Worm (Caenorhabditis elegans) whole organism, young adult: Measurements from ENCODE around the gene B0034.1.
A peak's percentile ranks its signal among the peaks of the same experiment; 100 is the strongest.

Experiments used
- B0019.2 ChIP-seq: fragments of 200-800 bp; sonication (Bioruptor generic); conservative IDR thresholded peaks from 2 replicates; pipeline ENCODE4 v1.3.6; 2022; ENCODE audit warnings: missing genetic modification reagents, missing genetic modification characterization, missing compliant biosample characterization
- C17E4.6 ChIP-seq: fragments of 200-800 bp; sonication (Bioruptor generic); IDR thresholded peaks from 2 replicates; pipeline ENCODE4 v1.3.6; 2022; ENCODE audit warnings: missing genetic modification reagents, missing genetic modification characterization, missing compliant biosample characterization
- D2030.7 ChIP-seq: fragments of 200-800 bp; sonication (Bioruptor generic); IDR thresholded peaks from 2 replicates; pipeline ENCODE4 v1.3.6; 2022; ENCODE audit warnings: missing genetic modification reagents, missing genetic modification characterization, missing compliant biosample characterization
- F10E7.11 ChIP-seq: sonication (generic microtip); optimal IDR thresholded peaks from 2 replicates; lab custom pipeline; 2017; ENCODE audit warnings: mild to moderate bottlenecking, missing genetic modification characterization, moderate library complexity, missing compliant biosample characterization
- F39B2.1 ChIP-seq: fragments of 200-800 bp; sonication (Bioruptor generic); IDR thresholded peaks from 2 replicates; pipeline ENCODE4 v1.3.6; 2022; ENCODE audit warnings: missing genetic modification reagents, missing genetic modification characterization, missing compliant biosample characterization
- F49E8.2 ChIP-seq: sonication (generic microtip); optimal IDR thresholded peaks from 3 replicates; lab custom pipeline; 2017; ENCODE audit warnings: missing genetic modification characterization, mild to moderate bottlenecking, missing compliant biosample characterization, antibody characterized with exemption, moderate library complexity; ENCODE audit not compliant: insufficient read depth
- F55B11.4 ChIP-seq: sonication (generic microtip); optimal IDR thresholded peaks from 2 replicates; lab custom pipeline; 2016; ENCODE audit warnings: missing compliant biosample characterization, missing genetic modification characterization, borderline replicate concordance; ENCODE audit not compliant: insufficient read depth
- F57C9.4 ChIP-seq: sonication (generic microtip); optimal IDR thresholded peaks from 2 replicates; lab custom pipeline; 2017; ENCODE audit warnings: mild to moderate bottlenecking, missing genetic modification characterization, missing compliant biosample characterization
- T26A5.8 ChIP-seq: sonication (generic microtip); optimal IDR thresholded peaks from 2 replicates; lab custom pipeline; 2016; ENCODE audit warnings: missing genetic modification characterization, missing compliant biosample characterization
- Y95B8A.8 ChIP-seq: fragments of 200-800 bp; sonication (Bioruptor generic); IDR thresholded peaks from 2 replicates; pipeline ENCODE4 v1.3.6; 2022; ENCODE audit warnings: missing genetic modification reagents, missing genetic modification characterization, missing compliant biosample characterization
- aptf-2 ChIP-seq: fragments of 200-800 bp; sonication (Bioruptor generic); conservative IDR thresholded peaks from 2 replicates; pipeline ENCODE4 v1.3.6; 2022; ENCODE audit warnings: missing genetic modification reagents, missing genetic modification characterization, missing compliant biosample characterization
- attf-3 ChIP-seq: fragments of 200-800 bp; sonication (Bioruptor generic); conservative IDR thresholded peaks from 2 replicates; pipeline ENCODE4 v1.3.6; 2022; ENCODE audit warnings: missing genetic modification reagents, missing genetic modification characterization, missing compliant biosample characterization
- cebp-1 ChIP-seq, 2 experiments: fragments of 200-800 bp in 1 of 2; sonication (Bioruptor generic) in 1 of 2; sonication (generic microtip) in 1 of 2; IDR thresholded peaks in 1 of 2; optimal IDR thresholded peaks in 1 of 2; 2 replicates each; pipeline versions ENCODE4 v1.3.6 to Lab custom; 2017 to 2022; ENCODE audit warnings: missing compliant biosample characterization in 2 of 2, missing genetic modification characterization in 2 of 2, mild to moderate bottlenecking in 1 of 2, missing genetic modification reagents in 1 of 2, moderate library complexity in 1 of 2
- cebp-2 ChIP-seq: fragments of 200-800 bp; sonication (Bioruptor generic); IDR thresholded peaks from 2 replicates; pipeline ENCODE4 v1.3.6; 2022; ENCODE audit warnings: missing genetic modification characterization, missing compliant biosample characterization
- ceh-40 ChIP-seq: fragments of 200-800 bp; sonication (Bioruptor generic); IDR thresholded peaks from 2 replicates; pipeline ENCODE4 v1.3.6; 2022; ENCODE audit warnings: missing genetic modification characterization, missing compliant biosample characterization
- chd-7 ChIP-seq: sonication (generic microtip); optimal IDR thresholded peaks from 2 replicates; lab custom pipeline; 2016; ENCODE audit warnings: mild to moderate bottlenecking, missing genetic modification characterization, moderate library complexity, missing compliant biosample characterization
- ekl-4 ChIP-seq: fragments of 200-800 bp; sonication (Bioruptor generic); IDR thresholded peaks from 2 replicates; pipeline ENCODE4 v1.3.6; 2022; ENCODE audit warnings: missing genetic modification reagents, missing genetic modification characterization, missing compliant biosample characterization
- gei-17 ChIP-seq: fragments of 200-800 bp; sonication (Bioruptor generic); optimal IDR thresholded peaks from 2 replicates; lab custom pipeline; 2018; ENCODE audit warnings: mild to moderate bottlenecking, missing genetic modification characterization, missing compliant biosample characterization
- hlh-12 ChIP-seq: sonication (generic microtip); optimal IDR thresholded peaks from 2 replicates; lab custom pipeline; 2016; ENCODE audit warnings: missing genetic modification characterization, missing compliant biosample characterization
- hmg-1.2 ChIP-seq: fragments of 200-800 bp; sonication (Bioruptor generic); IDR thresholded peaks from 2 replicates; pipeline ENCODE4 v1.3.6; 2022; ENCODE audit warnings: missing genetic modification reagents, missing genetic modification characterization, missing compliant biosample characterization
- lag-1 ChIP-seq: fragments of 200-800 bp; sonication (Bioruptor generic); IDR thresholded peaks from 2 replicates; pipeline ENCODE4 v1.3.6; 2022; ENCODE audit warnings: missing genetic modification reagents, missing genetic modification characterization, missing compliant biosample characterization
- let-607 ChIP-seq, 2 experiments: fragments of 200-800 bp in 1 of 2; sonication (Bioruptor generic) in 1 of 2; sonication (generic microtip) in 1 of 2; optimal IDR thresholded peaks; 2 replicates each; lab custom pipeline; 2016 to 2018; ENCODE audit warnings: mild to moderate bottlenecking in 2 of 2, missing compliant biosample characterization in 2 of 2, missing genetic modification characterization in 2 of 2, moderate library complexity in 2 of 2, missing genotype in 1 of 2
- lin-26 ChIP-seq: fragments of 200-800 bp; sonication (Bioruptor generic); IDR thresholded peaks from 2 replicates; pipeline ENCODE4 v1.3.6; 2022; ENCODE audit warnings: missing genetic modification reagents, missing genetic modification characterization, missing compliant biosample characterization
- madf-6 ChIP-seq: fragments of 200-800 bp; sonication (Bioruptor generic); IDR thresholded peaks from 2 replicates; pipeline ENCODE4 v1.3.6; 2022; ENCODE audit warnings: missing genetic modification reagents, missing genetic modification characterization, missing compliant biosample characterization
- mcd-1 ChIP-seq: fragments of 200-800 bp; sonication (Bioruptor generic); IDR thresholded peaks from 2 replicates; pipeline ENCODE4 v1.3.6; 2022; ENCODE audit warnings: missing genetic modification reagents, missing genetic modification characterization, missing compliant biosample characterization
- mxl-1 ChIP-seq: sonication (generic microtip); optimal IDR thresholded peaks from 2 replicates; lab custom pipeline; 2016; ENCODE audit warnings: missing genetic modification characterization, missing compliant biosample characterization
- nfya-1 ChIP-seq: sonication (generic microtip); optimal IDR thresholded peaks from 2 replicates; lab custom pipeline; 2017; ENCODE audit warnings: antibody characterized with exemption, missing compliant biosample characterization, missing genetic modification characterization, borderline replicate concordance; ENCODE audit not compliant: insufficient read depth
- sea-2 ChIP-seq: fragments of 200-800 bp; sonication (Bioruptor generic); IDR thresholded peaks from 2 replicates; pipeline ENCODE4 v1.3.6; 2022; ENCODE audit warnings: missing genetic modification characterization, missing compliant biosample characterization
- somi-1 ChIP-seq: fragments of 200-800 bp; sonication (Bioruptor generic); optimal IDR thresholded peaks from 2 replicates; lab custom pipeline; 2018; ENCODE audit warnings: mild to moderate bottlenecking, missing genetic modification characterization, missing compliant biosample characterization
- sptf-2 ChIP-seq: fragments of 200-800 bp; sonication (Bioruptor generic); optimal IDR thresholded peaks from 2 replicates; lab custom pipeline; 2018; ENCODE audit warnings: mild to moderate bottlenecking, missing genetic modification characterization, missing compliant biosample characterization
- unc-130 ChIP-seq: sonication (generic microtip); optimal IDR thresholded peaks from 2 replicates; lab custom pipeline; 2016; ENCODE audit warnings: missing genetic modification reagents, missing genetic modification characterization, missing compliant biosample characterization
- unc-62 ChIP-seq: fragments of 150-350 bp; optimal IDR thresholded peaks from 2 replicates; lab custom pipeline; 2014; ENCODE audit warnings: missing biosample characterization, missing genetic modification reagents, missing genetic modification characterization
- zfh-2 ChIP-seq: fragments of 200-800 bp; sonication (Bioruptor generic); conservative IDR thresholded peaks from 2 replicates; pipeline ENCODE4 v1.3.6; 2022; ENCODE audit warnings: missing genetic modification reagents, missing genetic modification characterization, missing compliant biosample characterization
- ztf-18 ChIP-seq: sonication (generic microtip); optimal IDR thresholded peaks from 2 replicates; lab custom pipeline; 2016; ENCODE audit warnings: missing genotype, mild to moderate bottlenecking, missing genetic modification characterization, missing compliant biosample characterization
- ztf-28 ChIP-seq: fragments of 200-800 bp; sonication (Bioruptor generic); IDR thresholded peaks from 2 replicates; pipeline ENCODE4 v1.3.6; 2022; ENCODE audit warnings: missing genetic modification reagents, missing genetic modification characterization, missing compliant biosample characterization

The B0034.1 gene

DNA sequence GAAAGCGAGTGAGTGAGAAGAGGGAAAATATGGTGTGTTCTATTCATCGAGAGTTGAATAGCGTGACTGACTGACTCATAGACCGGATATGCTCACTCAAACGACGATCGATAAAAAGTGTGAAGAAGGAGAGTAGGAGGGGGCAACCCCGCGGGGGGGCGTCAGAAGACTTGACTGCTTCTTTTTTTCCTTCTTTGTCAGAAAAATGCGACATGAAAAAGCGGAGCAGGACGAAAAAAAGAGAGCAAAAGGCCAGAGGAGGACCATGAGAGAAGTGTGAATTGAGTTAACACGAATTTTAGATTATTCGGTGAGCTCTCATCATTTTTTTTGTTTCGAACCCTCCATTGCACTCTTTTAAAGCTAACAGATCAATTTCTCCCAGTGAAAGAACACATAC is 5.8 kb upstream of the B0034.1 start:
- no peak for TF ChIP-seq F39B2.1 (GFP tag; lab: Robert Waterston, UW)
- peak; percentile 2 for TF ChIP-seq chd-7 (tag; lab: Kevin White, UChicago)
- TF ChIP-seq zfh-2 (GFP tag; lab: Robert Waterston, UW), result peak; percentile 53; the same call in 1 of the 2 replicates

DNA sequence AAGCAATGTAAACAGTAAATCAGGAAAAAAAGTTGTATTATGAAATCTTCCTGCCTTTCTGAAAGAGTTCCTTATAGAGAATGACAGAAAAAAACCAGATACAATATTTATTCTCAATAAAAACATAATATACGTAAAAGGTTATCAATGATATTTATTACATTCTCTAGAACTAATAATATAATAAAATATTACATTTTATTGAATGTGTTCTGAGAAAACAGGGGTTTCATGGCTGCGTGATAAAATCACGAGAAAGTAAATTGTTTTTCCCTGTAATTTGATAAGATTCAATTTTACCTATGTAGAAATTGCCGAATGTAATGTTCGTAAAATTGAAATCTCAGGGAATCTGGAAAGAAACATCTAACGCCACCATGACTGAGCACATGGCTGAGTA is 3.2 kb upstream of the B0034.1 start:
- TF ChIP-seq ekl-4 (GFP tag; lab: Robert Waterston, UW) (no peak), aptf-2 (GFP tag; lab: Robert Waterston, UW) (no peak), let-607 (tag; optimal IDR thresholded peaks at IDR 0.05; lab: Kevin White, UChicago) (no peak), ceh-40 (GFP tag; lab: Robert Waterston, UW) (no peak), D2030.7 (GFP tag; lab: Robert Waterston, UW) (no peak), somi-1 (no peak), unc-62 (GFP tag; lab: Kevin White, UChicago) (no peak), sptf-2 (GFP tag; lab: Kevin White, UChicago) (no peak), attf-3 (GFP tag; lab: Robert Waterston, UW) (no peak), sea-2 (GFP tag; lab: Robert Waterston, UW) (no peak), gei-17 (GFP tag; lab: Kevin White, UChicago) (no peak), F55B11.4 (tag; lab: Kevin White, UChicago) (no peak), cebp-2 (GFP tag; lab: Robert Waterston, UW) (no peak), hmg-1.2 (GFP tag; lab: Robert Waterston, UW) (no peak), Y95B8A.8 (no peak), F39B2.1 (GFP tag; lab: Robert Waterston, UW) (no peak), lin-26 (GFP tag; lab: Robert Waterston, UW) (no peak), lag-1 (GFP tag; lab: Robert Waterston, UW) (no peak), F10E7.11 (tag; lab: Kevin White, UChicago) (no peak), T26A5.8 (no peak)

DNA sequence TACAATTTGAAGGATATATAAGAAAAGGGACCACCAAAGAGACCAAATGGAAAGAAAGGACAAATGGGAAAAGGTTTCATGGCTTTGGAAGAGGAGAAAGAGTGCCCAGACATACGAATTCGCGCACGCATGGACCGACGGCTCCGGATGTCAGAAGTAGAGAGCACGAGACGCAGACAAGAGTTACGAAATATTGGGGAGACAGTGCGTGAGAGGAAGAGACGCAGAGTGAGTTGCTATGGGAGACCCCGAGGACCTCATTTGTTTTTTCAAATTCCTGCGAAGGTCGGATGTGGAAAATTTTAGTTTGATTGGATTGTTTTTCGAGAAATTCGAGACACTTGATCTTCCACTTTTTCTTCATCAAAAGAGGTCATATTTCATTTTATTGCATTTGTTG is 1.5 kb upstream of the B0034.1 start:
- TF ChIP-seq D2030.7 (GFP tag; lab: Robert Waterston, UW) (no peak), mcd-1 (GFP tag; lab: Robert Waterston, UW) (no peak), B0019.2 (no peak), F39B2.1 (GFP tag; lab: Robert Waterston, UW) (no peak), F49E8.2 (tag; lab: Kevin White, UChicago) (no peak), madf-6 (GFP tag; lab: Robert Waterston, UW) (no peak), ztf-18 (tag; lab: Kevin White, UChicago) (no peak), nfya-1 (tag; lab: Kevin White, UChicago) (no peak), mxl-1 (tag; lab: Kevin White, UChicago) (no peak), C17E4.6 (GFP tag; lab: Robert Waterston, UW) (no peak), somi-1 (no peak), hmg-1.2 (GFP tag; lab: Robert Waterston, UW) (peak; percentile 80), ztf-28 (no peak), unc-130 (GFP tag; lab: Kevin White, UChicago) (no peak), F57C9.4 (tag; lab: Kevin White, UChicago) (no peak), cebp-1 (GFP tag; IDR thresholded peaks at IDR 0.05; lab: Robert Waterston, UW) (peak; percentile 73), cebp-1 (tag; optimal IDR thresholded peaks at IDR 0.05; lab: Kevin White, UChicago) (no peak), hlh-12 (tag; lab: Kevin White, UChicago) (no peak)
